Worm (Caenorhabditis elegans) whole organism, mixed stage, embryonic: ENCODE results near the gene F55C5.10.

ENCODE experiments used
- ces-1 ChIP-seq: fragments of 150-350 bp; optimal IDR thresholded peaks from 2 replicates; lab custom pipeline; 2014; ENCODE audit warnings: missing biosample characterization, missing genetic modification reagents, missing genetic modification characterization
- cnd-1 ChIP-seq: fragments of 200-800 bp; sonication (Bioruptor generic); optimal IDR thresholded peaks from 2 replicates; lab custom pipeline; 2018; ENCODE audit warnings: mild to moderate bottlenecking, missing genetic modification characterization, missing compliant biosample characterization
- hlh-1 ChIP-seq: fragments of 150-350 bp; optimal IDR thresholded peaks from 2 replicates; lab custom pipeline; 2014; ENCODE audit warnings: missing biosample characterization, missing genetic modification reagents, missing genetic modification characterization
- lin-13 ChIP-seq: fragments of 150-350 bp; optimal IDR thresholded peaks from 2 replicates; lab custom pipeline; 2014; ENCODE audit warnings: missing biosample characterization, missing genetic modification characterization
- lin-32 ChIP-seq: fragments of 200-800 bp; sonication (Bioruptor generic); optimal IDR thresholded peaks from 2 replicates; lab custom pipeline; 2018; ENCODE audit warnings: mild to moderate bottlenecking, missing genetic modification characterization, missing compliant biosample characterization
- lsy-2 ChIP-seq: fragments of 150-350 bp; optimal IDR thresholded peaks from 2 replicates; lab custom pipeline; 2014; ENCODE audit warnings: missing biosample characterization, missing genetic modification characterization
- mab-5 ChIP-seq: fragments of 150-350 bp; optimal IDR thresholded peaks from 2 replicates; lab custom pipeline; 2014; ENCODE audit warnings: missing biosample characterization, missing genetic modification characterization
- mep-1 ChIP-seq: fragments of 150-350 bp; optimal IDR thresholded peaks from 2 replicates; lab custom pipeline; 2017; ENCODE audit warnings: missing biosample characterization, missing genetic modification reagents, missing genetic modification characterization, inconsistent platforms
- nhr-12 ChIP-seq: fragments of 150-350 bp; optimal IDR thresholded peaks from 2 replicates; lab custom pipeline; 2014; ENCODE audit warnings: missing biosample characterization, missing genetic modification characterization
- nhr-76 ChIP-seq: sonication (generic microtip); optimal IDR thresholded peaks from 2 replicates; lab custom pipeline; 2017; ENCODE audit warnings: missing biosample characterization, missing genetic modification characterization
- snpc-4 ChIP-seq: fragments of 150-350 bp; optimal IDR thresholded peaks from 2 replicates; lab custom pipeline; 2014; ENCODE audit warnings: missing biosample characterization, missing genetic modification characterization
- unc-120 ChIP-seq: sonication (generic microtip); optimal IDR thresholded peaks from 2 replicates; lab custom pipeline; 2017; ENCODE audit warnings: missing genetic modification characterization, missing compliant biosample characterization; ENCODE audit not compliant: poor library complexity, severe bottlenecking
- unc-39 ChIP-seq: fragments of 150-350 bp; optimal IDR thresholded peaks from 2 replicates; lab custom pipeline; 2014; ENCODE audit warnings: missing biosample characterization, missing genetic modification characterization
- unc-62 ChIP-seq: fragments of 150-350 bp; optimal IDR thresholded peaks from 2 replicates; lab custom pipeline; 2014; ENCODE audit warnings: missing biosample characterization, missing genetic modification reagents, missing genetic modification characterization

DNA sequence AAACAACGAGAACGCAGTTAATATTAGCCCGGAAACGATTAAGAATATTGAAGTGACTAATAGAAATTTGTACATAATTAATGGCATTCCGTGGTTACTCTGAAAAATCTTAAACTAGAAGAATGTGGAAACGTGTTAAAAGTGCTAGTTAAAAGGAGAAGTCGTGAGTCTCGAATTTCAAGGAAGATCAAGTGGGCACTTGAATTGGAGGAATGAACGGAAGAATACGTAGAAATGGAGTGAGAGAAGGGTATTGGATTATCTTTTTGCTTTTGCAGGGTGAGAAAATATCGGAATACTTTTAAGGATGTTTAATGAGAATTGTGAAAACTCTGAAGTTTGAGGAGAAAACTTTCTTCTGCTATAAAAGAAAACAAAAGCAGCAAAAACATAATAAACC is 27.0 kb downstream of the F55C5.10 start, which contains the start of gene hpo-30:
- TF ChIP-seq unc-120 (tag; lab: Kevin White, UChicago) (no peak), unc-62 (GFP tag; lab: Kevin White, UChicago) (no peak), nhr-12 (tag; lab: Kevin White, UChicago) (no peak), lin-13 (no peak), snpc-4 (tag; lab: Kevin White, UChicago) (no peak), hlh-1 (no peak), lsy-2 (tag; lab: Kevin White, UChicago) (no peak), ces-1 (no peak), mep-1 (tag; lab: Kevin White, UChicago) (no peak), cnd-1 (tag; lab: Kevin White, UChicago) (no peak), lin-32 (GFP tag; lab: Kevin White, UChicago) (no peak), nhr-76 (tag; lab: Kevin White, UChicago) (no peak), unc-39 (tag; lab: Kevin White, UChicago) (no peak), mab-5 (tag; lab: Kevin White, UChicago) (no peak)
